Worm (Caenorhabditis elegans) whole organism, L2 larva: Measurements from ENCODE around the gene F58D2.4.
A peak's percentile ranks its signal among the peaks of the same experiment; 100 is the strongest.

ENCODE experiments used
- C34F6.9 ChIP-seq: fragments of 150-350 bp; optimal IDR thresholded peaks from 2 replicates; lab custom pipeline; 2014; ENCODE audit warnings: missing biosample characterization, missing genetic modification characterization
- F13H6.1 ChIP-seq: sonication (generic microtip); optimal IDR thresholded peaks from 2 replicates; lab custom pipeline; 2016; ENCODE audit warnings: missing genetic modification characterization, missing compliant biosample characterization
- R02D3.7 ChIP-seq: fragments of 150-350 bp; optimal IDR thresholded peaks from 2 replicates; lab custom pipeline; 2014; ENCODE audit warnings: missing biosample characterization, missing genetic modification characterization
- Y55F3AM.14 ChIP-seq: fragments of 200-800 bp; sonication (Bioruptor generic); optimal IDR thresholded peaks from 2 replicates; lab custom pipeline; 2018; ENCODE audit warnings: mild to moderate bottlenecking, missing genetic modification characterization, missing compliant biosample characterization
- ZK546.5 ChIP-seq: sonication (generic microtip); optimal IDR thresholded peaks from 2 replicates; lab custom pipeline; 2017; ENCODE audit warnings: missing biosample characterization, missing genetic modification characterization
- aly-2 ChIP-seq: fragments of 150-350 bp; optimal IDR thresholded peaks from 2 replicates; lab custom pipeline; 2014; ENCODE audit warnings: missing biosample characterization, missing genetic modification characterization
- ama-1 ChIP-seq: fragments of 150-350 bp; optimal IDR thresholded peaks from 2 replicates; lab custom pipeline; 2018; ENCODE audit warnings: inconsistent platforms
- blmp-1 ChIP-seq: sonication (generic microtip); optimal IDR thresholded peaks from 2 replicates; lab custom pipeline; 2017; ENCODE audit warnings: missing genetic modification characterization, mild to moderate bottlenecking, missing compliant biosample characterization, antibody characterized with exemption, moderate library complexity; ENCODE audit not compliant: insufficient read depth
- ceh-16 ChIP-seq: fragments of 150-350 bp; optimal IDR thresholded peaks from 2 replicates; lab custom pipeline; 2014; ENCODE audit warnings: missing biosample characterization, missing genetic modification characterization
- ceh-82 ChIP-seq: fragments of 150-350 bp; optimal IDR thresholded peaks from 2 replicates; lab custom pipeline; 2014; ENCODE audit warnings: missing biosample characterization, missing genetic modification characterization
- crh-2 ChIP-seq: sonication (generic microtip); optimal IDR thresholded peaks from 2 replicates; lab custom pipeline; 2017; ENCODE audit warnings: missing biosample characterization, missing genetic modification characterization
- dmd-4 ChIP-seq: sonication (generic microtip); optimal IDR thresholded peaks from 2 replicates; lab custom pipeline; 2017; ENCODE audit warnings: missing biosample characterization, missing genetic modification characterization
- elt-1 ChIP-seq: fragments of 150-350 bp; optimal IDR thresholded peaks from 2 replicates; lab custom pipeline; 2014; ENCODE audit warnings: missing biosample characterization, missing genetic modification characterization
- fos-1 ChIP-seq: fragments of 150-350 bp; optimal IDR thresholded peaks from 2 replicates; lab custom pipeline; 2014; ENCODE audit warnings: missing biosample characterization, missing genetic modification characterization
- gmeb-1 ChIP-seq: fragments of 150-350 bp; optimal IDR thresholded peaks from 2 replicates; lab custom pipeline; 2014; ENCODE audit warnings: missing biosample characterization, missing genetic modification characterization
- lin-11 ChIP-seq: fragments of 150-350 bp; sonication (generic microtip); optimal IDR thresholded peaks from 2 replicates; lab custom pipeline; 2014; ENCODE audit warnings: missing biosample characterization, missing genetic modification characterization, inconsistent platforms, mixed read lengths
- lin-13 ChIP-seq: fragments of 150-350 bp; optimal IDR thresholded peaks from 2 replicates; lab custom pipeline; 2014; ENCODE audit warnings: missing biosample characterization, missing genetic modification reagents, missing genetic modification characterization
- lin-39 ChIP-seq: fragments of 150-350 bp; optimal IDR thresholded peaks from 2 replicates; lab custom pipeline; 2014; ENCODE audit warnings: missing biosample characterization, missing genetic modification reagents, missing genetic modification characterization
- lsy-2 ChIP-seq, 2 experiments: fragments of 150-350 bp in 1 of 2; sonication (generic microtip) in 1 of 2; optimal IDR thresholded peaks; 2 replicates each; lab custom pipeline; 2014 to 2017; ENCODE audit warnings: missing biosample characterization in 2 of 2, missing genetic modification characterization in 2 of 2
- mab-5 ChIP-seq: fragments of 150-350 bp; optimal IDR thresholded peaks from 2 replicates; lab custom pipeline; 2014; ENCODE audit warnings: missing biosample characterization, missing genetic modification characterization
- mbf-1 ChIP-seq: sonication (generic microtip); optimal IDR thresholded peaks from 2 replicates; lab custom pipeline; 2017; ENCODE audit warnings: missing biosample characterization, missing genetic modification characterization
- mdl-1 ChIP-seq, 2 experiments: fragments of 150-350 bp in 1 of 2; sonication (generic microtip) in 1 of 2; optimal IDR thresholded peaks; 2 replicates each; lab custom pipeline; 2017; ENCODE audit warnings: missing biosample characterization in 2 of 2, missing genetic modification characterization in 2 of 2
- nhr-10 ChIP-seq: sonication (generic microtip); optimal IDR thresholded peaks from 2 replicates; lab custom pipeline; 2017; ENCODE audit warnings: missing biosample characterization, missing genetic modification characterization
- nhr-11 ChIP-seq: fragments of 150-350 bp; optimal IDR thresholded peaks from 2 replicates; lab custom pipeline; 2014; ENCODE audit warnings: missing biosample characterization, missing genetic modification characterization
- nhr-12 ChIP-seq: fragments of 150-350 bp; optimal IDR thresholded peaks from 2 replicates; lab custom pipeline; 2014; ENCODE audit warnings: missing biosample characterization, missing genetic modification characterization
- nhr-129 ChIP-seq: fragments of 150-350 bp; optimal IDR thresholded peaks from 2 replicates; lab custom pipeline; 2014; ENCODE audit warnings: missing biosample characterization, missing genetic modification characterization
- nhr-21 ChIP-seq: fragments of 150-350 bp; optimal IDR thresholded peaks from 2 replicates; lab custom pipeline; 2014; ENCODE audit warnings: missing biosample characterization, missing genetic modification characterization
- nhr-23 ChIP-seq: fragments of 150-350 bp; optimal IDR thresholded peaks from 2 replicates; lab custom pipeline; 2014; ENCODE audit warnings: missing biosample characterization, missing genetic modification reagents, missing genetic modification characterization
- nhr-237 ChIP-seq: fragments of 150-350 bp; optimal IDR thresholded peaks from 2 replicates; lab custom pipeline; 2014; ENCODE audit warnings: missing biosample characterization, missing genetic modification characterization
- nhr-25 ChIP-seq: fragments of 150-350 bp; sonication (generic microtip); optimal IDR thresholded peaks from 3 replicates; lab custom pipeline; 2014; ENCODE audit warnings: missing biosample characterization, missing genetic modification characterization
- nhr-6 ChIP-seq: fragments of 150-350 bp; optimal IDR thresholded peaks from 2 replicates; lab custom pipeline; 2014; ENCODE audit warnings: missing biosample characterization, missing genetic modification characterization
- peb-1 ChIP-seq: fragments of 150-350 bp; optimal IDR thresholded peaks from 2 replicates; lab custom pipeline; 2014; ENCODE audit warnings: missing biosample characterization, missing genetic modification characterization
- sem-4 ChIP-seq: fragments of 150-350 bp; optimal IDR thresholded peaks from 2 replicates; lab custom pipeline; 2014; ENCODE audit warnings: missing biosample characterization, missing genetic modification reagents, missing genetic modification characterization
- skn-1 ChIP-seq: sonication (generic microtip); optimal IDR thresholded peaks from 2 replicates; lab custom pipeline; 2017; ENCODE audit warnings: missing biosample characterization, missing genetic modification characterization
- sma-3 ChIP-seq: sonication (generic microtip); optimal IDR thresholded peaks from 2 replicates; lab custom pipeline; 2016; ENCODE audit warnings: missing genetic modification reagents, missing genetic modification characterization, missing compliant biosample characterization
- sma-9 ChIP-seq, 2 experiments: fragments of 150-350 bp in 1 of 2; sonication (generic microtip) in 1 of 2; optimal IDR thresholded peaks; 2 replicates each; lab custom pipeline; 2014 to 2016; ENCODE audit warnings: missing genetic modification characterization in 2 of 2, mild to moderate bottlenecking in 1 of 2, missing biosample characterization in 1 of 2, missing compliant biosample characterization in 1 of 2, missing genetic modification reagents in 1 of 2, moderate library complexity in 1 of 2
- snpc-4 ChIP-seq: fragments of 150-350 bp; optimal IDR thresholded peaks from 2 replicates; lab custom pipeline; 2014; ENCODE audit warnings: missing biosample characterization, missing genetic modification characterization
- unc-39 ChIP-seq: fragments of 150-350 bp; optimal IDR thresholded peaks from 2 replicates; lab custom pipeline; 2014; ENCODE audit warnings: missing biosample characterization, missing genetic modification characterization
- unc-55 ChIP-seq: fragments of 150-350 bp; sonication (generic microtip); optimal IDR thresholded peaks from 3 replicates; lab custom pipeline; 2014; ENCODE audit warnings: missing biosample characterization, missing genetic modification reagents, missing genetic modification characterization
- unc-62 ChIP-seq: fragments of 150-350 bp; optimal IDR thresholded peaks from 2 replicates; lab custom pipeline; 2014; ENCODE audit warnings: missing biosample characterization, missing genetic modification reagents, missing genetic modification characterization
- zag-1 ChIP-seq: fragments of 150-350 bp; optimal IDR thresholded peaks from 2 replicates; lab custom pipeline; 2014; ENCODE audit warnings: missing biosample characterization, missing genetic modification characterization
- ztf-1 ChIP-seq: fragments of 200-800 bp; sonication (Bioruptor generic); conservative IDR thresholded peaks from 2 replicates; pipeline ENCODE4 v1.3.6; 2022; ENCODE audit warnings: missing genetic modification characterization, missing compliant biosample characterization
- ztf-11 ChIP-seq: sonication (generic microtip); optimal IDR thresholded peaks from 2 replicates; lab custom pipeline; 2017; ENCODE audit warnings: missing biosample characterization, missing genetic modification characterization
- ztf-4 ChIP-seq: fragments of 150-350 bp; optimal IDR thresholded peaks from 2 replicates; lab custom pipeline; 2014; ENCODE audit warnings: missing biosample characterization, missing genetic modification characterization

The F58D2.4 gene

ce11 chrIV:13188959-13189358 is at the start of gene F58D2.4:
Gene F58D2.4, minus strand, starts transcription at chrIV:13189059.
- TF ChIP-seq sma-3 (GFP tag; lab: Kevin White, UChicago) (no peak), mbf-1 (tag; lab: Kevin White, UChicago) (no peak), nhr-11 (tag; lab: Kevin White, UChicago) (no peak), zag-1 (tag; lab: Kevin White, UChicago) (no peak), elt-1 (tag; lab: Kevin White, UChicago) (no peak), mdl-1 (tag; optimal IDR thresholded peaks at IDR 0.05; lab: Kevin White, UChicago) (no peak), C34F6.9 (tag; lab: Kevin White, UChicago) (no peak)

ce11 chrIV:13236485-13236884 is 47.6 kb upstream of the F58D2.4 start, which contains the start of gene pwp-1:
Gene pwp-1, minus strand, starts transcription at chrIV:13236585.
- TF ChIP-seq peb-1 (tag; lab: Kevin White, UChicago) (no peak), ztf-11 (tag; lab: Kevin White, UChicago) (no peak), ZK546.5 (tag; lab: Kevin White, UChicago) (no peak), unc-39 (no peak), fos-1 (no peak), aly-2 (tag; lab: Kevin White, UChicago) (no peak), nhr-21 (tag; lab: Kevin White, UChicago) (no peak), blmp-1 (tag; lab: Kevin White, UChicago) (no peak), nhr-237 (tag; lab: Kevin White, UChicago) (no peak), unc-62 (GFP tag; lab: Kevin White, UChicago) (no peak), skn-1 (tag; lab: Kevin White, UChicago) (no peak), F13H6.1 (tag; lab: Kevin White, UChicago) (no peak), lin-13 (no peak), nhr-10 (tag; lab: Kevin White, UChicago) (no peak), dmd-4 (tag; lab: Kevin White, UChicago) (no peak), snpc-4 (no peak), elt-1 (tag; lab: Kevin White, UChicago) (no peak), ztf-4 (tag; lab: Kevin White, UChicago) (no peak)

ce11 chrIV:13231393-13231792 is 42.5 kb upstream of the F58D2.4 start:
- TF ChIP-seq aly-2 (tag; lab: Kevin White, UChicago) (no peak), skn-1 (tag; lab: Kevin White, UChicago) (no peak), ZK546.5 (tag; lab: Kevin White, UChicago) (no peak), nhr-6 (tag; lab: Kevin White, UChicago) (peak; percentile 7), ama-1 (lab: Kevin White, UChicago) (no peak), nhr-23 (no peak), nhr-237 (tag; lab: Kevin White, UChicago) (no peak), ceh-82 (no peak), lin-11 (tag; lab: Kevin White, UChicago) (no peak), lin-39 (tag; lab: Kevin White, UChicago) (no peak), crh-2 (peak; percentile 73), gmeb-1 (tag; lab: Kevin White, UChicago) (peak; percentile 5), nhr-129 (tag; lab: Kevin White, UChicago) (peak; percentile 81), lsy-2 (tag; optimal IDR thresholded peaks at IDR 0.05; lab: Kevin White, UChicago) (peak; percentile 88 to 98), nhr-21 (tag; lab: Kevin White, UChicago) (no peak), lin-13 (peak; percentile 60), ztf-1 (GFP tag; lab: Robert Waterston, UW) (no peak), sma-3 (GFP tag; lab: Kevin White, UChicago) (no peak), nhr-12 (tag; lab: Kevin White, UChicago) (no peak), elt-1 (tag; lab: Kevin White, UChicago) (no peak), ztf-4 (tag; lab: Kevin White, UChicago) (no peak), zag-1 (tag; lab: Kevin White, UChicago) (no peak), C34F6.9 (tag; lab: Kevin White, UChicago) (peak; percentile 55), fos-1 (peak; percentile 9), nhr-25 (tag; lab: Kevin White, UChicago) (no peak), unc-39 (no peak), blmp-1 (tag; lab: Kevin White, UChicago) (no peak), dmd-4 (tag; lab: Kevin White, UChicago) (no peak), nhr-11 (tag; lab: Kevin White, UChicago) (no peak), peb-1 (tag; lab: Kevin White, UChicago) (no peak), ceh-16 (tag; lab: Kevin White, UChicago) (no peak), Y55F3AM.14 (GFP tag; lab: Kevin White, UChicago) (no peak), unc-62 (GFP tag; lab: Kevin White, UChicago) (no peak), unc-55 (peak; percentile 73), snpc-4 (no peak), sem-4 (tag; lab: Kevin White, UChicago) (no peak), sma-9 (GFP tag; optimal IDR thresholded peaks at IDR 0.05; lab: Kevin White, UChicago) (no peak), sma-9 (tag; optimal IDR thresholded peaks at IDR 0.05; lab: Kevin White, UChicago) (no peak), mab-5 (tag; lab: Kevin White, UChicago) (no peak), R02D3.7 (tag; lab: Kevin White, UChicago) (no peak)
- TF ChIP-seq, all 48 proteins: peak for 9
